Worm (Caenorhabditis elegans): ENCODE data around the gene rbmx-2.

DNA sequence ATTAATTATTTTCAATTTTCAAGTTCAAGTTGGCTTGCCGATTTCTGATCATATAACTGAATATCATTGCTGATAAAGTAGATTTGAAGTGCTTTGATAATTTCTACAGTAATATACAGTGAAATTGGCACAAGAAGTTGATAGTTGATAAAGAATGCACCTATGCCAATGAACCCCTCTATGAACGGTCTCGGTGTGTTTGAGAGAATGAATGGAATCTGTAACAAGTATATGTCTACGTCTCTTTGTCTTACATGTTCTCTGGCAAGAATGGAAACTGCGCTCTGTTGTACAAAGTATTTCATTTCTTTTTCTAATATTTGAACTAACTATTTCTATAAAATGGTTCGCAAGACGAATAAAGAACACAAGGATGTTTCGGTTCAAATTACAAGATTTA lies 45.0 kb upstream of the rbmx-2 start, which contains the start of gene T24H7.8:
- TF ChIP-seq fos-1 (tag; optimal IDR thresholded peaks at IDR 0.05) (no peak), blmp-1 (tag; optimal IDR thresholded peaks at IDR 0.05) (no peak), F16B12.6 (tag; optimal IDR thresholded peaks at IDR 0.05) (no peak), nhr-77 (tag; optimal IDR thresholded peaks at IDR 0.05) (no peak), elt-3 (tag; optimal IDR thresholded peaks at IDR 0.05) (no peak), nhr-237 (tag; optimal IDR thresholded peaks at IDR 0.05) (no peak), ces-1 (GFP tag; optimal IDR thresholded peaks at IDR 0.05) (no peak), snpc-4 (tag; optimal IDR thresholded peaks at IDR 0.05) (no peak), nhr-19 (GFP tag; conservative IDR thresholded peaks at IDR 0.05) (no peak), nhr-90 (tag; optimal IDR thresholded peaks at IDR 0.05; ENCODE audit: poor library complexity) (no peak), lin-35 (GFP tag; optimal IDR thresholded peaks at IDR 0.05) (no peak), unc-62 (GFP tag; optimal IDR thresholded peaks at IDR 0.05) (no peak), sox-4 (tag; optimal IDR thresholded peaks at IDR 0.05) (no peak), nhr-11 (tag; optimal IDR thresholded peaks at IDR 0.05) (no peak)

All from whole organism, L1 larva.